Fruit fly (Drosophila melanogaster) whole organism, prepupa: Measurements from ENCODE around the gene CG3473.

Source experiments
- Hr39 ChIP-seq: fragments of 200-800 bp; sonication (Bioruptor generic); optimal IDR thresholded peaks from 2 replicates; lab custom pipeline; 2016; ENCODE audit warnings: missing biosample characterization, missing genetic modification characterization
- acj6 ChIP-seq: fragments of 200-800 bp; sonication (Bioruptor generic); optimal IDR thresholded peaks from 3 replicates; lab custom pipeline; 2016; ENCODE audit warnings: missing biosample characterization, missing genetic modification characterization

DNA sequence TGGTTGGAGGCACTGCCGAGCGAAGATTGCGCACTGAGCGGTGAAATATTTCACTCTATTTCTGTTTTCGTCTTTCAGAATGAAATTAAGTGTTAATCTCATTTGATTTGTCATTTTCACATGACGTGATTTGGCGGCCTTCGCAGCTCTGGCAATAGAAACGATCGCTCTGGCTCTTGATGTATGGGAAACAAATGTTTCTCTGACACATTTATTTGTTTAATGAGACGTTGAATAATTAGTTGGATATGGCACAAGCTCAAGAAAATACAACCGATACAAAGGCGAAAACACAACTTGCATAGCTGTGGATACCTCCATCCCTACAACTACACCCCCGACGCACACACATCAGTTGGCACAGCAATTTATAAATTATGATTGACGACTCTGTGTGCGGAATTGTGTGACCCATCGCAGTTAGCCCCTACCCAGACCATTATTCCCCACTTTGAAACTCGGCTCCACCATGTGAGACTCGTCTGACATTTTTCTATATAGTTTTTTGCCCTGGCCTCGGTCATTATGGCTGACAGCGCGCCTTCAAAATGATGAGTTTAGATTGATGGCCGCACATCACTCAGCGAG, 4.6 kb downstream of the CG3473 start:
- TF ChIP-seq Hr39, result no peak
- no peak for TF ChIP-seq acj6 (GFP tag; lab: Kevin White, UChicago)
